Worm (Caenorhabditis elegans) whole organism, late embryonic: ENCODE data around the gene Y59A8B.21.

Experiments used
- ceh-34 ChIP-seq: sonication (generic microtip); optimal IDR thresholded peaks from 2 replicates; lab custom pipeline; 2016; ENCODE audit warnings: mild to moderate bottlenecking, missing genetic modification characterization, missing compliant biosample characterization
- elt-2 ChIP-seq: sonication (generic microtip); optimal IDR thresholded peaks from 2 replicates; lab custom pipeline; 2016; ENCODE audit warnings: missing genetic modification reagents, missing genetic modification characterization, missing compliant biosample characterization
- eyg-1 ChIP-seq: sonication (generic microtip); optimal IDR thresholded peaks from 2 replicates; lab custom pipeline; 2016; ENCODE audit warnings: missing genotype, missing genetic modification characterization, missing compliant biosample characterization
- hlh-8 ChIP-seq: sonication (generic microtip); optimal IDR thresholded peaks from 2 replicates; lab custom pipeline; 2016; ENCODE audit warnings: missing genotype, missing genetic modification characterization, missing compliant biosample characterization
- nhr-11 ChIP-seq: fragments of 150-350 bp; optimal IDR thresholded peaks from 2 replicates; lab custom pipeline; 2014; ENCODE audit warnings: missing biosample characterization, missing genetic modification characterization
- pha-2 ChIP-seq: sonication (generic microtip); optimal IDR thresholded peaks from 2 replicates; lab custom pipeline; 2017; ENCODE audit warnings: mild to moderate bottlenecking, missing genetic modification characterization, missing compliant biosample characterization
- tbx-2 ChIP-seq: sonication (generic microtip); optimal IDR thresholded peaks from 2 replicates; lab custom pipeline; 2016; ENCODE audit warnings: missing genetic modification characterization, missing compliant biosample characterization
- unc-42 ChIP-seq: sonication (generic microtip); optimal IDR thresholded peaks from 2 replicates; lab custom pipeline; 2016; ENCODE audit warnings: missing genotype, missing genetic modification characterization, missing compliant biosample characterization

ce11 chrV:17956109-17956508 lies 30.0 kb upstream of the Y59A8B.21 start:
- TF ChIP-seq nhr-11 (tag; lab: Kevin White, UChicago): no peak
- no peak for TF ChIP-seq tbx-2 (tag; lab: Kevin White, UChicago)
- TF ChIP-seq unc-42 (tag; lab: Kevin White, UChicago): no peak
- no peak for TF ChIP-seq ceh-34 (tag; lab: Kevin White, UChicago)
- no peak for TF ChIP-seq pha-2
- no peak for TF ChIP-seq elt-2
- TF ChIP-seq hlh-8 (tag; lab: Kevin White, UChicago): no peak
- TF ChIP-seq eyg-1 (tag; lab: Kevin White, UChicago): no peak
